Worm (Caenorhabditis elegans) whole organism, young adult: Measurements from ENCODE around the gene W02B3.7.

ENCODE experiments used
- B0035.1 ChIP-seq: sonication (generic microtip); optimal IDR thresholded peaks from 2 replicates; lab custom pipeline; 2016; ENCODE audit warnings: missing genetic modification characterization, mild to moderate bottlenecking, missing compliant biosample characterization, missing genotype, missing genetic modification reagents
- B0336.3 ChIP-seq: fragments of 200-800 bp; sonication (Bioruptor generic); IDR thresholded peaks from 2 replicates; pipeline ENCODE4 v1.3.6; 2022; ENCODE audit warnings: missing genetic modification characterization, missing compliant biosample characterization
- C06A6.2 ChIP-seq: fragments of 200-800 bp; sonication (Bioruptor generic); conservative IDR thresholded peaks from 2 replicates; pipeline ENCODE4 v1.3.6; 2022; ENCODE audit warnings: missing genetic modification characterization, missing compliant biosample characterization
- F10E7.11 ChIP-seq: sonication (generic microtip); optimal IDR thresholded peaks from 2 replicates; lab custom pipeline; 2017; ENCODE audit warnings: mild to moderate bottlenecking, missing genetic modification characterization, moderate library complexity, missing compliant biosample characterization
- F23B12.7 ChIP-seq: sonication (generic microtip); optimal IDR thresholded peaks from 2 replicates; lab custom pipeline; 2017; ENCODE audit warnings: missing genetic modification characterization, mild to moderate bottlenecking, missing compliant biosample characterization, antibody characterized with exemption, moderate library complexity; ENCODE audit not compliant: insufficient read depth
- F37B4.10 ChIP-seq: fragments of 200-800 bp; sonication (Bioruptor generic); IDR thresholded peaks from 2 replicates; pipeline ENCODE4 v1.3.6; 2022; ENCODE audit warnings: missing genetic modification characterization, missing compliant biosample characterization
- F52B5.7 ChIP-seq: sonication (generic microtip); optimal IDR thresholded peaks from 2 replicates; lab custom pipeline; 2016; ENCODE audit warnings: mild to moderate bottlenecking, missing genetic modification characterization, missing compliant biosample characterization
- F57A8.1 ChIP-seq: fragments of 200-800 bp; sonication (Bioruptor generic); optimal IDR thresholded peaks from 2 replicates; lab custom pipeline; 2018; ENCODE audit warnings: mild to moderate bottlenecking, missing genetic modification characterization, moderate library complexity, missing compliant biosample characterization
- Y53F4B.3 ChIP-seq: fragments of 200-800 bp; sonication (Bioruptor generic); IDR thresholded peaks from 2 replicates; pipeline ENCODE4 v1.3.6; 2022; ENCODE audit warnings: missing genetic modification reagents, missing genetic modification characterization, missing compliant biosample characterization
- Y53G8AR.9 ChIP-seq: fragments of 200-800 bp; sonication (Bioruptor generic); conservative IDR thresholded peaks from 2 replicates; pipeline ENCODE4 v1.3.6; 2022; ENCODE audit warnings: missing genetic modification reagents, missing genetic modification characterization, missing compliant biosample characterization
- Y56A3A.18 ChIP-seq: fragments of 200-800 bp; sonication (Bioruptor generic); IDR thresholded peaks from 2 replicates; pipeline ENCODE4 v1.3.6; 2022; ENCODE audit warnings: missing genetic modification reagents, missing genetic modification characterization, missing compliant biosample characterization
- Y79H2A.3 ChIP-seq: fragments of 200-800 bp; sonication (Bioruptor generic); conservative IDR thresholded peaks from 2 replicates; pipeline ENCODE4 v1.3.6; 2022; ENCODE audit warnings: missing genetic modification reagents, missing genetic modification characterization, missing compliant biosample characterization
- Y95B8A.8 ChIP-seq: fragments of 200-800 bp; sonication (Bioruptor generic); IDR thresholded peaks from 2 replicates; pipeline ENCODE4 v1.3.6; 2022; ENCODE audit warnings: missing genetic modification reagents, missing genetic modification characterization, missing compliant biosample characterization
- aptf-3 ChIP-seq: fragments of 200-800 bp; sonication (Bioruptor generic); IDR thresholded peaks from 2 replicates; pipeline ENCODE4 v1.3.6; 2022; ENCODE audit warnings: missing genetic modification characterization, missing compliant biosample characterization
- attf-3 ChIP-seq: fragments of 200-800 bp; sonication (Bioruptor generic); conservative IDR thresholded peaks from 2 replicates; pipeline ENCODE4 v1.3.6; 2022; ENCODE audit warnings: missing genetic modification reagents, missing genetic modification characterization, missing compliant biosample characterization
- ccch-3 ChIP-seq: fragments of 200-800 bp; sonication (Bioruptor generic); optimal IDR thresholded peaks from 2 replicates; lab custom pipeline; 2018; ENCODE audit warnings: mild to moderate bottlenecking, missing genetic modification characterization, missing compliant biosample characterization
- cebp-2 ChIP-seq: fragments of 200-800 bp; sonication (Bioruptor generic); IDR thresholded peaks from 2 replicates; pipeline ENCODE4 v1.3.6; 2022; ENCODE audit warnings: missing genetic modification characterization, missing compliant biosample characterization
- ceh-100 ChIP-seq: fragments of 200-800 bp; sonication (Bioruptor generic); IDR thresholded peaks from 2 replicates; pipeline ENCODE4 v1.3.6; 2022; ENCODE audit warnings: missing genetic modification reagents, missing genetic modification characterization, missing compliant biosample characterization
- dpff-1 ChIP-seq: sonication (generic microtip); optimal IDR thresholded peaks from 2 replicates; lab custom pipeline; 2017; ENCODE audit warnings: mild to moderate bottlenecking, missing genetic modification characterization, missing compliant biosample characterization
- ekl-4 ChIP-seq: fragments of 200-800 bp; sonication (Bioruptor generic); IDR thresholded peaks from 2 replicates; pipeline ENCODE4 v1.3.6; 2022; ENCODE audit warnings: missing genetic modification reagents, missing genetic modification characterization, missing compliant biosample characterization
- ets-4 ChIP-seq: fragments of 200-800 bp; sonication (Bioruptor generic); optimal IDR thresholded peaks from 2 replicates; lab custom pipeline; 2018; ENCODE audit warnings: mild to moderate bottlenecking, missing genetic modification characterization, missing compliant biosample characterization
- him-1 ChIP-seq: sonication (generic microtip); optimal IDR thresholded peaks from 2 replicates; lab custom pipeline; 2016; ENCODE audit warnings: missing genotype, missing genetic modification reagents, missing genetic modification characterization, missing compliant biosample characterization
- hlh-12 ChIP-seq: sonication (generic microtip); optimal IDR thresholded peaks from 2 replicates; lab custom pipeline; 2016; ENCODE audit warnings: missing genetic modification characterization, missing compliant biosample characterization
- hlh-26 ChIP-seq: fragments of 200-800 bp; sonication (Bioruptor generic); conservative IDR thresholded peaks from 2 replicates; pipeline ENCODE4 v1.3.6; 2022; ENCODE audit warnings: missing genetic modification reagents, missing genetic modification characterization, missing compliant biosample characterization
- hrde-1 ChIP-seq: sonication (generic microtip); optimal IDR thresholded peaks from 2 replicates; lab custom pipeline; 2016; ENCODE audit warnings: missing genetic modification characterization, mild to moderate bottlenecking, missing compliant biosample characterization, moderate library complexity, missing genotype, missing genetic modification reagents, borderline replicate concordance
- lag-1 ChIP-seq: fragments of 200-800 bp; sonication (Bioruptor generic); IDR thresholded peaks from 2 replicates; pipeline ENCODE4 v1.3.6; 2022; ENCODE audit warnings: missing genetic modification reagents, missing genetic modification characterization, missing compliant biosample characterization
- lin-26 ChIP-seq: fragments of 200-800 bp; sonication (Bioruptor generic); IDR thresholded peaks from 2 replicates; pipeline ENCODE4 v1.3.6; 2022; ENCODE audit warnings: missing genetic modification reagents, missing genetic modification characterization, missing compliant biosample characterization
- lin-40 ChIP-seq: sonication (generic microtip); optimal IDR thresholded peaks from 2 replicates; lab custom pipeline; 2016; ENCODE audit warnings: missing genetic modification characterization, mild to moderate bottlenecking, missing compliant biosample characterization, missing genotype, missing genetic modification reagents
- lin-54 ChIP-seq: fragments of 200-800 bp; sonication (Bioruptor generic); optimal IDR thresholded peaks from 2 replicates; lab custom pipeline; 2018; ENCODE audit warnings: mild to moderate bottlenecking, missing genetic modification characterization, missing compliant biosample characterization
- madf-10 ChIP-seq: sonication (generic microtip); optimal IDR thresholded peaks from 2 replicates; lab custom pipeline; 2016; ENCODE audit warnings: mild to moderate bottlenecking, missing genetic modification characterization, missing compliant biosample characterization
- madf-6 ChIP-seq: fragments of 200-800 bp; sonication (Bioruptor generic); IDR thresholded peaks from 2 replicates; pipeline ENCODE4 v1.3.6; 2022; ENCODE audit warnings: missing genetic modification reagents, missing genetic modification characterization, missing compliant biosample characterization
- madf-8 ChIP-seq: fragments of 200-800 bp; sonication (Bioruptor generic); conservative IDR thresholded peaks from 2 replicates; pipeline ENCODE4 v1.3.6; 2022; ENCODE audit warnings: missing genetic modification reagents, missing genetic modification characterization, missing compliant biosample characterization
- mel-28 ChIP-seq: sonication (generic microtip); optimal IDR thresholded peaks from 2 replicates; lab custom pipeline; 2016; ENCODE audit warnings: borderline replicate concordance, mild to moderate bottlenecking, missing genetic modification characterization, missing compliant biosample characterization
- mes-4 ChIP-seq: sonication (generic microtip); optimal IDR thresholded peaks from 2 replicates; lab custom pipeline; 2016; ENCODE audit warnings: missing genotype, missing genetic modification characterization, missing compliant biosample characterization
- nfya-1 ChIP-seq: sonication (generic microtip); optimal IDR thresholded peaks from 2 replicates; lab custom pipeline; 2017; ENCODE audit warnings: antibody characterized with exemption, missing compliant biosample characterization, missing genetic modification characterization, borderline replicate concordance; ENCODE audit not compliant: insufficient read depth
- pbrm-1 ChIP-seq: fragments of 200-800 bp; sonication (Bioruptor generic); IDR thresholded peaks from 2 replicates; pipeline ENCODE4 v1.3.6; 2022; ENCODE audit warnings: missing genetic modification reagents, missing genetic modification characterization, missing compliant biosample characterization
- repo-1 ChIP-seq: sonication (generic microtip); optimal IDR thresholded peaks from 2 replicates; lab custom pipeline; 2017; ENCODE audit warnings: mild to moderate bottlenecking, missing genetic modification characterization, missing compliant biosample characterization
- snpc-1.1 ChIP-seq: sonication (generic microtip); optimal IDR thresholded peaks from 2 replicates; lab custom pipeline; 2017; ENCODE audit warnings: missing genetic modification characterization, mild to moderate bottlenecking, missing compliant biosample characterization, antibody characterized with exemption, moderate library complexity, missing genotype, missing genetic modification reagents; ENCODE audit not compliant: insufficient read depth
- snpc-1.3 ChIP-seq: sonication (generic microtip); optimal IDR thresholded peaks from 2 replicates; lab custom pipeline; 2017; ENCODE audit warnings: missing genetic modification characterization, mild to moderate bottlenecking, missing compliant biosample characterization, antibody characterized with exemption, moderate library complexity, missing genotype, missing genetic modification reagents; ENCODE audit not compliant: insufficient read depth
- unc-130 ChIP-seq: sonication (generic microtip); optimal IDR thresholded peaks from 2 replicates; lab custom pipeline; 2016; ENCODE audit warnings: missing genetic modification reagents, missing genetic modification characterization, missing compliant biosample characterization
- xnd-1 ChIP-seq: sonication (generic microtip); optimal IDR thresholded peaks from 2 replicates; lab custom pipeline; 2016; ENCODE audit warnings: missing genotype, missing genetic modification reagents, missing genetic modification characterization, missing compliant biosample characterization
- zfh-2 ChIP-seq: fragments of 200-800 bp; sonication (Bioruptor generic); conservative IDR thresholded peaks from 2 replicates; pipeline ENCODE4 v1.3.6; 2022; ENCODE audit warnings: missing genetic modification reagents, missing genetic modification characterization, missing compliant biosample characterization
- zim-3 ChIP-seq: sonication (generic microtip); optimal IDR thresholded peaks from 2 replicates; lab custom pipeline; 2017; ENCODE audit warnings: mild to moderate bottlenecking, missing genetic modification characterization, moderate library complexity, missing compliant biosample characterization
- ztf-25 ChIP-seq: fragments of 200-800 bp; sonication (Bioruptor generic); IDR thresholded peaks from 2 replicates; pipeline ENCODE4 v1.3.6; 2022; ENCODE audit warnings: missing genetic modification reagents, missing genetic modification characterization, missing compliant biosample characterization
- ztf-28 ChIP-seq: fragments of 200-800 bp; sonication (Bioruptor generic); IDR thresholded peaks from 2 replicates; pipeline ENCODE4 v1.3.6; 2022; ENCODE audit warnings: missing genetic modification reagents, missing genetic modification characterization, missing compliant biosample characterization
- ztf-6 ChIP-seq: fragments of 200-800 bp; sonication (Bioruptor generic); IDR thresholded peaks from 2 replicates; pipeline ENCODE4 v1.3.6; 2022; ENCODE audit warnings: missing genetic modification reagents, missing genetic modification characterization, missing compliant biosample characterization

W02B3.7 gene

ce11 chrIII:646454-646853 lies 45.4 kb downstream of the W02B3.7 start, which contains the start of gene orai-1:
TSS of gene orai-1 (plus strand) at chrIII:646754.
- TF ChIP-seq mes-4 (tag; lab: Kevin White, UChicago), result no peak
- TF ChIP-seq lin-26 (GFP tag; lab: Robert Waterston, UW), result no peak
- no peak for TF ChIP-seq lin-54
- TF ChIP-seq B0035.1 (tag; lab: Kevin White, UChicago), result no peak
- TF ChIP-seq ztf-25 (GFP tag; lab: Robert Waterston, UW), result no peak
- TF ChIP-seq pbrm-1 (GFP tag; lab: Robert Waterston, UW), result no peak
- TF ChIP-seq Y79H2A.3 (GFP tag; lab: Robert Waterston, UW), result no peak
- no peak for TF ChIP-seq lag-1 (GFP tag; lab: Robert Waterston, UW)
- no peak for TF ChIP-seq aptf-3 (GFP tag; lab: Robert Waterston, UW)
- TF ChIP-seq zfh-2 (GFP tag; lab: Robert Waterston, UW), result no peak
- TF ChIP-seq dpff-1 (tag; lab: Kevin White, UChicago), result no peak
- no peak for TF ChIP-seq F37B4.10 (GFP tag; lab: Robert Waterston, UW)
- no peak for TF ChIP-seq Y53F4B.3 (GFP tag; lab: Robert Waterston, UW)
- no peak for TF ChIP-seq Y95B8A.8 (GFP tag; lab: Robert Waterston, UW)
- TF ChIP-seq madf-10, result no peak
- no peak for TF ChIP-seq F23B12.7 (tag; lab: Kevin White, UChicago)
- TF ChIP-seq attf-3 (GFP tag; lab: Robert Waterston, UW), result no peak
- no peak for TF ChIP-seq lin-40 (tag; lab: Kevin White, UChicago)
- TF ChIP-seq ccch-3 (GFP tag; lab: Kevin White, UChicago), result no peak

DNA sequence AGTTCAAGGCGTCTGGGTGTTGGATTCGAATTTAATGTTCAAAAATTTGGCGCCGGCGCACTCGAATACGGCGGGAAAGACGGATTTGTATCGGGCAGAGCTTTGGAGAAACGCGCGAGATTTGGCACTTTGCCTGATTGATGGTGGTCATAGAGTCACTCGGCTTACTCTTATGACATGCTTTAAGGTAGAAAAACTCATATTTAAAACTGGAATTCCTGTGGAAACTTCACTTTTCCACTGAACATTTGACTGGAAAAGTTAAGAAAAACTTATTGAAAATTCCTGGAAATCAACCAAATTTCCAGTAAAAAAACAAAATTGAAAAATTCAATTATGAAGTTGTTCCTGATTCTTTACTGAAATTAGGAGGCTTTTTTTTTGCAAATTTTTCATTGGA lies 47.2 kb downstream of the W02B3.7 start:
- TF ChIP-seq repo-1 (tag; lab: Kevin White, UChicago), result no peak
- no peak for TF ChIP-seq ekl-4
- TF ChIP-seq B0336.3 (GFP tag; lab: Robert Waterston, UW), result no peak
- no peak for TF ChIP-seq Y53G8AR.9
- TF ChIP-seq hrde-1, result no peak
- no peak for TF ChIP-seq mel-28 (tag; lab: Kevin White, UChicago)
- TF ChIP-seq F57A8.1 (GFP tag; lab: Kevin White, UChicago), result no peak
- TF ChIP-seq lin-40 (tag; lab: Kevin White, UChicago), result no peak
- TF ChIP-seq madf-6 (GFP tag; lab: Robert Waterston, UW), result no peak
- no peak for TF ChIP-seq zim-3 (tag; lab: Kevin White, UChicago)
- TF ChIP-seq B0035.1 (tag; lab: Kevin White, UChicago), result no peak
- no peak for TF ChIP-seq ets-4 (GFP tag; lab: Kevin White, UChicago)
- TF ChIP-seq C06A6.2 (GFP tag; lab: Robert Waterston, UW), result no peak
- no peak for TF ChIP-seq hlh-12
- TF ChIP-seq hlh-26 (GFP tag; lab: Robert Waterston, UW), result no peak
- TF ChIP-seq ceh-100 (GFP tag; lab: Robert Waterston, UW), result no peak
- no peak for TF ChIP-seq zfh-2 (GFP tag; lab: Robert Waterston, UW)
- TF ChIP-seq attf-3 (GFP tag; lab: Robert Waterston, UW), result no peak

DNA sequence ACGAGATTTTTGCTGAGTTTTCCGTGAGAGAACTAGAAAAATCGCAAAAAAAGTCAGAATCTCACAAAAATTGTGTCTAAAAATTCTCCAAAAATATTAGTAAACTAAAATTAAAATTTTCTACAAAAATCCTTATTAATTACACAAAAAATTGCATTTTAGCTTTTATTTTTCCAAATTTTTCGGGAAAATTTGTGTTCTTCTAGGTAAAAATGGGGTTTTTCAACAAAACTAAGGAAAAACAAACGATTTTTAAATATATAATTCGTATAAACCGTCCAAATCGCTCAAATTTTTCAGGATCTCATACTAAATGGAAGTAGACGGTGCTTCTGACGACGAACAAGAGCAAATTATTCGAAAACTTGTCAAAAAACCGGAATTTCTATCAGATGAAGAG lies 50.1 kb downstream of the W02B3.7 start, which contains the start of gene W06E11.1:
W06E11.1 (plus strand) TSS at position 301 of the 400 bp plus-strand sequence.
- TF ChIP-seq madf-8 (GFP tag; lab: Robert Waterston, UW) (no peak), F10E7.11 (tag; lab: Kevin White, UChicago) (no peak), repo-1 (tag; lab: Kevin White, UChicago) (no peak), him-1 (tag; lab: Kevin White, UChicago) (no peak), snpc-1.3 (tag; lab: Kevin White, UChicago) (no peak), cebp-2 (GFP tag; lab: Robert Waterston, UW) (no peak), ztf-28 (GFP tag; lab: Robert Waterston, UW) (no peak), snpc-1.1 (no peak), Y95B8A.8 (GFP tag; lab: Robert Waterston, UW) (no peak), unc-130 (GFP tag; lab: Kevin White, UChicago) (no peak), Y56A3A.18 (GFP tag; lab: Robert Waterston, UW) (no peak), ztf-6 (GFP tag; lab: Robert Waterston, UW) (no peak), nfya-1 (tag; lab: Kevin White, UChicago) (no peak), xnd-1 (tag; lab: Kevin White, UChicago) (no peak), F52B5.7 (tag; lab: Kevin White, UChicago) (no peak)
- TF ChIP-seq, all 124 proteins: peak for 0
